Fruit fly (Drosophila melanogaster) whole organism, adult: ENCODE measurements around the gene galene.

Source experiments
- CG11617 ChIP-seq: fragments of 200-800 bp; sonication (Bioruptor generic); optimal IDR thresholded peaks from 2 replicates; lab custom pipeline; 2017; ENCODE audit warnings: mild to moderate bottlenecking, missing biosample characterization, missing genetic modification reagents, missing genetic modification characterization
- CG12768 ChIP-seq: fragments of 200-800 bp; sonication (Bioruptor generic); optimal IDR thresholded peaks from 2 replicates; lab custom pipeline; 2017; ENCODE audit warnings: missing biosample characterization, missing genetic modification characterization, mild to moderate bottlenecking, moderate library complexity, missing genetic modification reagents
- CG14711 ChIP-seq: fragments of 200-800 bp; sonication (Bioruptor generic); optimal IDR thresholded peaks from 2 replicates; lab custom pipeline; 2018; ENCODE audit warnings: missing biosample characterization, mild to moderate bottlenecking, missing genetic modification characterization, moderate library complexity
- CG1620 ChIP-seq: fragments of 200-800 bp; sonication (Bioruptor generic); optimal IDR thresholded peaks from 2 replicates; lab custom pipeline; 2016; ENCODE audit warnings: missing biosample characterization, missing genetic modification characterization
- CG33017 ChIP-seq: fragments of 200-800 bp; sonication (Bioruptor generic); optimal IDR thresholded peaks from 2 replicates; lab custom pipeline; 2018; ENCODE audit warnings: missing biosample characterization, mild to moderate bottlenecking, missing genetic modification characterization, moderate library complexity
- CG5204 ChIP-seq: fragments of 200-800 bp; sonication (Bioruptor generic); optimal IDR thresholded peaks from 2 replicates; lab custom pipeline; 2016; ENCODE audit warnings: missing biosample characterization, missing genetic modification characterization
- CG7045 ChIP-seq: fragments of 200-800 bp; sonication (Bioruptor generic); optimal IDR thresholded peaks from 2 replicates; lab custom pipeline; 2017; ENCODE audit warnings: missing biosample characterization, mild to moderate bottlenecking, missing genetic modification characterization
- CG7101 ChIP-seq: fragments of 200-800 bp; sonication (Bioruptor generic); optimal IDR thresholded peaks from 2 replicates; lab custom pipeline; 2018; ENCODE audit warnings: missing biosample characterization, mild to moderate bottlenecking, missing genetic modification characterization, moderate library complexity
- Clk ChIP-seq: fragments of 200-800 bp; sonication (Bioruptor generic); optimal IDR thresholded peaks from 2 replicates; lab custom pipeline; 2017; ENCODE audit warnings: missing biosample characterization, missing genetic modification characterization
- Crg-1 ChIP-seq: fragments of 200-800 bp; sonication (Bioruptor generic); optimal IDR thresholded peaks from 2 replicates; lab custom pipeline; 2016; ENCODE audit warnings: missing biosample characterization, missing genetic modification characterization
- Hr96 ChIP-seq: fragments of 200-800 bp; sonication (Bioruptor generic); optimal IDR thresholded peaks from 2 replicates; lab custom pipeline; 2016; ENCODE audit warnings: missing biosample characterization, missing genetic modification characterization
- Mnt ChIP-seq: fragments of 200-800 bp; sonication (Bioruptor generic); optimal IDR thresholded peaks from 2 replicates; lab custom pipeline; 2016; ENCODE audit warnings: missing biosample characterization, mild to moderate bottlenecking, missing genetic modification characterization
- bab1 ChIP-seq: fragments of 200-800 bp; sonication (Bioruptor generic); optimal IDR thresholded peaks from 3 replicates; lab custom pipeline; 2019; ENCODE audit warnings: missing biosample characterization, mild to moderate bottlenecking, missing genetic modification characterization, moderate library complexity
- cic ChIP-seq: fragments of 200-800 bp; sonication (Bioruptor generic); optimal IDR thresholded peaks from 2 replicates; lab custom pipeline; 2017; ENCODE audit warnings: missing biosample characterization, mild to moderate bottlenecking, missing genetic modification characterization, moderate library complexity
- cnc ChIP-seq, 2 experiments: fragments of >200 bp; optimal IDR thresholded peaks; 2 replicates each; lab custom pipeline; 2017
- kay ChIP-seq: fragments of 200-800 bp; sonication (Bioruptor generic); peaks from one replicate; lab custom pipeline; 2016; ENCODE audit warnings: missing biosample characterization, missing genetic modification characterization, borderline replicate concordance
- ovo ChIP-seq: fragments of 200-800 bp; sonication (Bioruptor generic); optimal IDR thresholded peaks from 2 replicates; lab custom pipeline; 2016; ENCODE audit warnings: missing biosample characterization, missing genetic modification characterization
- pad ChIP-seq: fragments of 200-800 bp; sonication (Bioruptor generic); optimal IDR thresholded peaks from 3 replicates; lab custom pipeline; 2017; ENCODE audit warnings: missing biosample characterization, missing genetic modification characterization, mild to moderate bottlenecking, moderate library complexity, missing genetic modification reagents
- tj ChIP-seq: fragments of 200-800 bp; sonication (Bioruptor generic); optimal IDR thresholded peaks from 3 replicates; lab custom pipeline; 2017; ENCODE audit warnings: missing biosample characterization, mild to moderate bottlenecking, missing genetic modification characterization, moderate library complexity
- toe ChIP-seq: fragments of 200-800 bp; sonication (Bioruptor generic); optimal IDR thresholded peaks from 2 replicates; lab custom pipeline; 2016; ENCODE audit warnings: missing biosample characterization, missing genetic modification characterization

Gene galene

dm6 chr3L:1275767-1276166 lies 40.2 kb downstream of the galene start, which contains the start of gene CG32333:
Gene CG32333, plus strand, starts transcription at chr3L:1275956.
- TF ChIP-seq Crg-1 (GFP tag; lab: Kevin White, UChicago): no peak
- no peak for TF ChIP-seq tj (GFP tag; lab: Kevin White, UChicago)
- no peak for TF ChIP-seq Clk (GFP tag; lab: Kevin White, UChicago)
- TF ChIP-seq CG1620 (GFP tag; lab: Kevin White, UChicago): no peak
- TF ChIP-seq CG5204: no peak
- no peak for TF ChIP-seq cnc (optimal IDR thresholded peaks at IDR 0.05; lab: Kevin White, UChicago)
- TF ChIP-seq CG11617 (GFP tag; lab: Kevin White, UChicago): no peak
- no peak for TF ChIP-seq CG33017
- TF ChIP-seq Hr96: no peak
- TF ChIP-seq ovo: no peak
- TF ChIP-seq CG12768 (GFP tag; lab: Kevin White, UChicago): no peak
- no peak for TF ChIP-seq CG14711 (tag; lab: Kevin White, UChicago)
- no peak for TF ChIP-seq CG7045 (GFP tag; lab: Kevin White, UChicago)
- TF ChIP-seq kay (GFP tag; lab: Kevin White, UChicago): no peak
- no peak for TF ChIP-seq CG7101
- TF ChIP-seq bab1: no peak
- TF ChIP-seq toe (GFP tag; lab: Kevin White, UChicago): no peak

DNA sequence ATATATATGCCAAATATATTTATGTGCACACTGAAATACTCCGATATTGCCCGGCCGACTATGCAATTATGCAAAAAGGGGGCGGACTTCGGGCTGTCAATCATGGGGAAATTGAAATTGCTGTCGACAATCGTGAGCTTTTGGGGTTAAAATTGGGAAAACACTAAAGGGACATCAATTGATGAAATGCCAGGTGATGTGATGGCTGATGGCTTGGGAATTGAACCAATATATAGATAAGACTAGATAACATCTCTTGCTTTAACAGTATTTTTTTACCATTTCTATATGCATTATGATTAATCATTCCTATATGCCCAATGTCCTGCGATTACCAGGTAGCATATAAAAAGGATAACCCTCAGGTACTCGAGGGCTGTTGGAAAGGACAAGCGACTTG lies 42.4 kb downstream of the galene start:
- no peak for TF ChIP-seq CG33017
- no peak for TF ChIP-seq Mnt
- no peak for TF ChIP-seq toe (GFP tag; lab: Kevin White, UChicago)
- TF ChIP-seq Hr96: no peak
- no peak for TF ChIP-seq CG11617 (GFP tag; lab: Kevin White, UChicago)
- TF ChIP-seq Clk (GFP tag; lab: Kevin White, UChicago): no peak
- TF ChIP-seq CG7101: no peak
- no peak for TF ChIP-seq kay (GFP tag; lab: Kevin White, UChicago)
- no peak for TF ChIP-seq CG5204
- TF ChIP-seq bab1: no peak

dm6 chr3L:1279685-1280084 lies 44.2 kb downstream of the galene start:
- TF ChIP-seq CG11617 (GFP tag; lab: Kevin White, UChicago): no peak
- TF ChIP-seq Hr96: no peak
- no peak for TF ChIP-seq CG14711 (tag; lab: Kevin White, UChicago)
- TF ChIP-seq CG7045 (GFP tag; lab: Kevin White, UChicago): no peak
- TF ChIP-seq CG7101: no peak
- TF ChIP-seq CG12768 (GFP tag; lab: Kevin White, UChicago): no peak
- TF ChIP-seq kay (GFP tag; lab: Kevin White, UChicago): no peak
- no peak for TF ChIP-seq bab1
- TF ChIP-seq pad: no peak
- no peak for TF ChIP-seq toe (GFP tag; lab: Kevin White, UChicago)
- TF ChIP-seq Crg-1 (GFP tag; lab: Kevin White, UChicago): no peak
- TF ChIP-seq cic (GFP tag; lab: Kevin White, UChicago): no peak
- TF ChIP-seq tj (GFP tag; lab: Kevin White, UChicago): no peak
- no peak for TF ChIP-seq CG33017
- TF ChIP-seq CG1620 (GFP tag; lab: Kevin White, UChicago): no peak
- TF ChIP-seq ovo: no peak
- no peak for TF ChIP-seq Clk (GFP tag; lab: Kevin White, UChicago)
- no peak for TF ChIP-seq cnc (optimal IDR thresholded peaks at IDR 0.05; lab: Kevin White, UChicago)
- no peak for TF ChIP-seq Mnt

- no peak for TF ChIP-seq Clk (GFP tag; lab: Kevin White, UChicago)
- no peak for TF ChIP-seq kay (GFP tag; lab: Kevin White, UChicago)
- TF ChIP-seq pad: no peak
- TF ChIP-seq CG1620 (GFP tag; lab: Kevin White, UChicago): no peak
- TF ChIP-seq toe (GFP tag; lab: Kevin White, UChicago): no peak
- no peak for TF ChIP-seq Hr96
- no peak for TF ChIP-seq cic (GFP tag; lab: Kevin White, UChicago)
- no peak for TF ChIP-seq CG33017
- TF ChIP-seq CG7045 (GFP tag; lab: Kevin White, UChicago): no peak
- no peak for TF ChIP-seq CG11617 (GFP tag; lab: Kevin White, UChicago)
- no peak for TF ChIP-seq bab1
- no peak for TF ChIP-seq CG14711 (tag; lab: Kevin White, UChicago)
- no peak for TF ChIP-seq CG12768 (GFP tag; lab: Kevin White, UChicago)
- TF ChIP-seq cnc (optimal IDR thresholded peaks at IDR 0.05; lab: Kevin White, UChicago): no peak
- no peak for TF ChIP-seq tj (GFP tag; lab: Kevin White, UChicago)
- no peak for TF ChIP-seq CG7101
- no peak for TF ChIP-seq CG5204
Observed at dm6 chr3L:1280890-1281622, 45.5 kb downstream of the galene start.
